Fruit fly (Drosophila melanogaster): ENCODE measurements around the gene Polr2J.
A peak's percentile ranks its signal among the peaks of the same experiment; 100 is the strongest.

Gene Polr2J

DNA sequence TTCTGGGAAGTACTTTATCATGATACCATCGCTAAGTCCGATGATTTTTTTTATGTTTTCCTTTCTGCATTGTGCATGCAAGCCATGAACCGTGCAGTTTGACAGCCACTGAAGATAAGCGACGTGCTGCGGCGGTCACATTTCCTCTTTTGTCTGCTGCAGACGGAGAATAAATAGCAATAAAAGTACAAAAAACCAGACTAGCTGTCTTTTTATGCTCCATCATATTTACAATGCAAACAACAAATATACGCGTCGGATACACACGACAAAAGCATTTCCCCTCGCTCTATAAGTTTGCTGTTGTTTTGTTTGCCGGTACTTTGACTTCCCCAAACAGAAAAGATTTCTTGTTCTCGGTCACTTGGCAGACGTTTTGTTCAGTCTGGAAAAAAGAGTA is 30.4 kb downstream of the Polr2J start (continued):
- TF ChIP-seq disco-r (GFP tag; optimal IDR thresholded peaks at IDR 0.05) (peak; percentile 51), CG10431 (GFP tag; optimal IDR thresholded peaks at IDR 0.05) (peak; percentile 86), tup (GFP tag; optimal IDR thresholded peaks at IDR 0.05) (peak; percentile 64), CG43689 (GFP tag; IDR thresholded peaks at IDR 0.05) (no peak), Hsf (GFP tag; optimal IDR thresholded peaks at IDR 0.05) (peak; percentile 39), CG42726 (GFP tag; IDR thresholded peaks at IDR 0.05; ENCODE audit: partially characterized antibody) (no peak), hb (GFP tag; IDR thresholded peaks at IDR 0.05; ENCODE audit: partially characterized antibody) (no peak), ci (GFP tag; IDR thresholded peaks at IDR 0.05) (peak; percentile 92), Vsx1 (GFP tag; optimal IDR thresholded peaks at IDR 0.05) (peak; percentile 80), wdn (GFP tag; IDR thresholded peaks at IDR 0.05) (no peak), CG6254 (GFP tag; optimal IDR thresholded peaks at IDR 0.05) (peak; percentile 81), aop (GFP tag; IDR thresholded peaks at IDR 0.05) (0 out of 2 replicates have a peak, but pooled peaks have one; percentile 44), hth (optimal IDR thresholded peaks at IDR 0.05) (no peak), insv (GFP tag; optimal IDR thresholded peaks at IDR 0.05) (no peak), CG7745 (tag; optimal IDR thresholded peaks at IDR 0.05) (peak; percentile 84), lmd (GFP tag; IDR thresholded peaks at IDR 0.05) (no peak), CG16863 (GFP tag; optimal IDR thresholded peaks at IDR 0.05) (peak; percentile 74), fd3F (GFP tag; optimal IDR thresholded peaks at IDR 0.05) (no peak), CG7786 (GFP tag; optimal IDR thresholded peaks at IDR 0.05) (peak; percentile 11), Atf3 (GFP tag; optimal IDR thresholded peaks at IDR 0.05) (peak; percentile 36), Dp (GFP tag; optimal IDR thresholded peaks at IDR 0.05) (no peak), CG15696 (tag; optimal IDR thresholded peaks at IDR 0.05) (peak; percentile 92), scrt (GFP tag; optimal IDR thresholded peaks at IDR 0.05) (peak; percentile 33), gem (tag; optimal IDR thresholded peaks at IDR 0.05) (peak; percentile 76), CG12236 (GFP tag; optimal IDR thresholded peaks at IDR 0.05) (peak; percentile 75), CG9876 (GFP tag; optimal IDR thresholded peaks at IDR 0.05) (peak; percentile 38), Asciz (GFP tag; optimal IDR thresholded peaks at IDR 0.05) (peak; percentile 93), tio (GFP tag; optimal IDR thresholded peaks at IDR 0.05) (peak; percentile 47), CG30403 (GFP tag; optimal IDR thresholded peaks at IDR 0.05) (peak; percentile 10), Kr (GFP tag; optimal IDR thresholded peaks at IDR 0.05) (peak; percentile 93), CG18619 (GFP tag; optimal IDR thresholded peaks at IDR 0.05) (peak; percentile 73), CG11560 (tag; IDR thresholded peaks at IDR 0.05) (no peak), Drgx (GFP tag; IDR thresholded peaks at IDR 0.05) (peak; percentile 28; the same call in 1 of the 2 replicates), gfzf (GFP tag; optimal IDR thresholded peaks at IDR 0.05) (no peak), unc-4 (GFP tag; IDR thresholded peaks at IDR 0.05; ENCODE audit: partially characterized antibody) (no peak), Sox100B (GFP tag; optimal IDR thresholded peaks at IDR 0.05) (peak; percentile 70), tll (GFP tag; optimal IDR thresholded peaks at IDR 0.05) (peak in 1 of 2 experiments; percentile 25), Ada2b (GFP tag; IDR thresholded peaks at IDR 0.05) (no peak), HmgZ (tag; optimal IDR thresholded peaks at IDR 0.05) (peak; percentile 46), Doc3 (GFP tag; IDR thresholded peaks at IDR 0.05; ENCODE audit: partially characterized antibody) (no peak), CG13287 (GFP tag; IDR thresholded peaks at IDR 0.05; ENCODE audit: partially characterized antibody) (no peak), Ptx1 (GFP tag; IDR thresholded peaks at IDR 0.05) (peak; percentile 35; the same call in 1 of the 2 replicates), sima (GFP tag; optimal IDR thresholded peaks at IDR 0.05) (peak; percentile 13), Neu2 (GFP tag; optimal IDR thresholded peaks at IDR 0.05; ENCODE audit: borderline replicate concordance) (no peak), bsh (GFP tag; optimal IDR thresholded peaks at IDR 0.05) (peak; percentile 2 to 85), CG2129 (GFP tag; IDR thresholded peaks at IDR 0.05; ENCODE audit: partially characterized antibody) (no peak), HHEX (GFP tag; optimal IDR thresholded peaks at IDR 0.05) (peak; percentile 73), CG14050 (GFP tag; IDR thresholded peaks at IDR 0.05) (peak; percentile 37; the same call in 2 of the 3 replicates), dpn (GFP tag; optimal IDR thresholded peaks at IDR 0.05) (peak in 1 of 2 experiments; percentile 67), CG32532 (GFP tag; IDR thresholded peaks at IDR 0.05) (no peak)
